Fruit fly (Drosophila melanogaster) Kc167 (cell line): ENCODE measurements around the gene Regnase-1.

Experiments used
- insv ChIP-seq: fragments of >200 bp; optimal IDR thresholded peaks from 3 replicates; lab custom pipeline; 2018; ENCODE audit warnings: missing external identifiers
- psq ChIP-seq: fragments of >200 bp; optimal IDR thresholded peaks from 2 replicates; lab custom pipeline; 2017; ENCODE audit warnings: missing external identifiers

DNA sequence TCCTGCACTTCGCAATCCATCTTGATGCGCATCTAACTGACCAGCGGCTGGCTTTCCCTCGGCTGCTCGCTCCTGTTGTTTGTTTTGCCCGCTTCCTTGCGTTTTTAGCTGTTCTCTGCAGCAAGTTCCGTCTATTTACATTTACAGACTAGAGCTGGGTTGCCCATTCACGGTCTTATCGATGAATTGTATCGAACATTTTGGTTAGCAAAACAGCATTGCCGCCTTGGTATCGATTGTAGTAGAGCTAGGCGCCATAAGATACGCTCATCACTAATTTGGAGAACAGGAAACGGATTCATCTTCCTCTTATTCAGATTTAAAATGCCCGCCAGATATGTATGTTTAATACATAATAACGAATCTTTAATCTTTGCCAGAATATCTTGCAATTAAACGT lies at the start of gene Regnase-1:
- TF ChIP-seq insv (lab: Kevin White, UChicago) (no peak), psq (no peak)
